Fruit fly (Drosophila melanogaster): ENCODE measurements around the gene BBS8.

DNA sequence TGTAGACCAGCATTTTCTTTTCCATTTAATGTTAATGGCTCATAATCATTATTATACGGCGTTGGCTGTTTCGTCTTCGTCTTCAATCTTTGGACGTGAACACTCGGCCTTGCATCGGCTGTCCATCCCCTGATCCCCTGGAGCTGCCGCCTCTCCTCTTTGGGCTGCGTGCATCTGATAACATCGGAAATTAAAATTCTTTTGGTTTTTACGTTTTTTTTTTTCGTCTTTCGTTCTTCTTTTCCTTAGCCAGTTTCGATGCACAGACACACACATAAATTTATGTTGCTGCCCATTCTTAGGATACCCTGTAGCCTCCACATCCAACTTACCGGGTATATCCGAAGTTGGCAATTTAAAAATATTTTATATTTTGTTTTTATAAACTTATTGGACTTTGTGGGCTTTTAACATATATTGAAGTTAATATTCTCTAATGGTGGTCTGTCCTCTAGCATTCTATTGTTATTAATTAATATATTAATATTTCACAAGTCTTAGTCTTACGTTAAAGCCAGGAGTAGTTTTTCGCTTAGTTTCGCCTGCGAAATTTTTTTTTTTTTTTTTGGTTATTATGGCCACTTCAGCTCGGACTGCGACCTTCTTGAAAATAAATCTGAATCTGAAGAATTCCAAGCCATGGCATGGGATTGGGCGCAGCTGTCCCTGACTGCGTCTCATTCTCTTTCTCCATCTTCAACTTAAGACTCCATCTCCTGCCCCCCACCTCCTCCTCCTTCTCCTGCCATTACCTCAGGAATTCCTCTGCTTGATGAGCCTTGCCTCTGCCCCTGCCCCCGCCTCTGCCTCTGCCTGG lies 18.2 kb downstream of the BBS8 start:
- TF ChIP-seq CG6808 (GFP tag; optimal IDR thresholded peaks at IDR 0.05) = peak; percentile 91
- TF ChIP-seq CG15336 (GFP tag; IDR thresholded peaks at IDR 0.05) = peak; percentile 54
- TF ChIP-seq CG6792 (GFP tag; optimal IDR thresholded peaks at IDR 0.05) = peak; percentile 86
- TF ChIP-seq Hr4 (GFP tag; optimal IDR thresholded peaks at IDR 0.05) = peak; percentile 26
- TF ChIP-seq CG10669 (GFP tag; optimal IDR thresholded peaks at IDR 0.05) = peak; percentile 89
- TF ChIP-seq cyc (GFP tag; optimal IDR thresholded peaks at IDR 0.05) = peak; percentile 81
- peak; percentile 77 for TF ChIP-seq Blimp-1 (GFP tag; optimal IDR thresholded peaks at IDR 0.05)
- peak; percentile 89 for TF ChIP-seq topi (GFP tag; optimal IDR thresholded peaks at IDR 0.05)

All from whole organism, prepupa.